Fruit fly (Drosophila melanogaster) whole organism, prepupa: ENCODE measurements around the gene CG43774.

Experiments
- Blimp-1 ChIP-seq: fragments of 200-800 bp; sonication (Bioruptor generic); optimal IDR thresholded peaks from 3 replicates; lab custom pipeline; 2017; ENCODE audit warnings: missing biosample characterization, missing genetic modification characterization, mild to moderate bottlenecking, moderate library complexity, missing genetic modification reagents
- CG11294 ChIP-seq: fragments of 200-800 bp; sonication (Bioruptor generic); IDR thresholded peaks from 2 replicates; pipeline ENCODE4 v1.3.6; 2022; ENCODE audit warnings: missing biosample characterization, missing genetic modification characterization
- CG11902 ChIP-seq: fragments of 200-800 bp; sonication (Bioruptor generic); optimal IDR thresholded peaks from 3 replicates; lab custom pipeline; 2016; ENCODE audit warnings: missing biosample characterization, missing genetic modification characterization
- CG15336 ChIP-seq: fragments of 200-800 bp; sonication (Bioruptor generic); IDR thresholded peaks from 2 replicates; pipeline ENCODE4 v1.3.6; 2022; ENCODE audit warnings: missing biosample characterization, missing genetic modification characterization
- CG1621 ChIP-seq: fragments of 200-800 bp; sonication (Bioruptor generic); optimal IDR thresholded peaks from 3 replicates; lab custom pipeline; 2018; ENCODE audit warnings: missing biosample characterization, mild to moderate bottlenecking, missing genetic modification characterization
- CG16779 ChIP-seq: fragments of 200-800 bp; sonication (Bioruptor generic); optimal IDR thresholded peaks from 3 replicates; lab custom pipeline; 2017; ENCODE audit warnings: missing biosample characterization, mild to moderate bottlenecking, missing genetic modification characterization
- CG3032 ChIP-seq: fragments of 200-800 bp; optimal IDR thresholded peaks from 2 replicates; lab custom pipeline; 2019; ENCODE audit warnings: missing biosample characterization, mild to moderate bottlenecking, missing genetic modification characterization, moderate library complexity
- CG34406 ChIP-seq: fragments of 200-800 bp; sonication (Bioruptor generic); optimal IDR thresholded peaks from 3 replicates; lab custom pipeline; 2016; ENCODE audit warnings: missing biosample characterization, missing genetic modification characterization
- CG3919 ChIP-seq: fragments of 200-800 bp; sonication (Bioruptor generic); optimal IDR thresholded peaks from 3 replicates; lab custom pipeline; 2016; ENCODE audit warnings: missing biosample characterization, missing genetic modification characterization
- CG4318 ChIP-seq: fragments of 200-800 bp; sonication (Bioruptor generic); optimal IDR thresholded peaks from 3 replicates; lab custom pipeline; 2017; ENCODE audit warnings: missing biosample characterization, mild to moderate bottlenecking, missing genetic modification characterization
- CG6163 ChIP-seq: fragments of 200-800 bp; sonication (Bioruptor generic); IDR thresholded peaks from 3 replicates; pipeline ENCODE4 v1.3.6; 2022; ENCODE audit warnings: missing biosample characterization, missing genetic modification characterization
- CG6854 ChIP-seq: fragments of 200-800 bp; sonication (Bioruptor generic); optimal IDR thresholded peaks from 2 replicates; lab custom pipeline; 2017; ENCODE audit warnings: missing biosample characterization, mild to moderate bottlenecking, missing genetic modification characterization
- CG7368 ChIP-seq: fragments of 200-800 bp; sonication (Bioruptor generic); optimal IDR thresholded peaks from 3 replicates; lab custom pipeline; 2016; ENCODE audit warnings: missing biosample characterization, missing genetic modification characterization
- CG8319 ChIP-seq: fragments of 200-800 bp; sonication (Bioruptor generic); optimal IDR thresholded peaks from 3 replicates; lab custom pipeline; 2016; ENCODE audit warnings: missing biosample characterization, missing genetic modification characterization
- Eip78C ChIP-seq: fragments of 200-800 bp; sonication (Bioruptor generic); peaks from one replicate; lab custom pipeline; 2016; ENCODE audit warnings: missing biosample characterization, missing genetic modification characterization
- Eip93F ChIP-seq: fragments of 200-800 bp; sonication (Bioruptor generic); optimal IDR thresholded peaks from 2 replicates; lab custom pipeline; 2016; ENCODE audit warnings: missing biosample characterization, mild to moderate bottlenecking, missing genetic modification characterization
- Ets96B ChIP-seq: fragments of 200-800 bp; optimal IDR thresholded peaks from 2 replicates; lab custom pipeline; 2019; ENCODE audit warnings: missing biosample characterization, mild to moderate bottlenecking, missing genetic modification characterization, moderate library complexity
- Lpt ChIP-seq: fragments of 200-800 bp; sonication (Bioruptor generic); optimal IDR thresholded peaks from 3 replicates; lab custom pipeline; 2016; ENCODE audit warnings: missing biosample characterization, missing genetic modification characterization
- Met ChIP-seq: fragments of 200-800 bp; sonication (Bioruptor generic); optimal IDR thresholded peaks from 3 replicates; lab custom pipeline; 2016; ENCODE audit warnings: missing biosample characterization, missing genetic modification characterization
- Sox102F ChIP-seq: fragments of 200-800 bp; sonication (Bioruptor generic); optimal IDR thresholded peaks from 2 replicates; lab custom pipeline; 2016; ENCODE audit warnings: missing biosample characterization, mild to moderate bottlenecking, missing genetic modification characterization
- Sox14 ChIP-seq: fragments of 200-800 bp; sonication (Bioruptor generic); optimal IDR thresholded peaks from 3 replicates; lab custom pipeline; 2016; ENCODE audit warnings: missing biosample characterization, missing genetic modification characterization
- achi ChIP-seq: fragments of 200-800 bp; sonication (Bioruptor generic); optimal IDR thresholded peaks from 3 replicates; lab custom pipeline; 2016; ENCODE audit warnings: missing biosample characterization, missing genetic modification characterization
- acj6 ChIP-seq: fragments of 200-800 bp; sonication (Bioruptor generic); optimal IDR thresholded peaks from 3 replicates; lab custom pipeline; 2016; ENCODE audit warnings: missing biosample characterization, missing genetic modification characterization
- dsx ChIP-seq: fragments of 200-800 bp; optimal IDR thresholded peaks from 3 replicates; lab custom pipeline; 2019; ENCODE audit warnings: missing biosample characterization, mild to moderate bottlenecking, missing genetic modification characterization, moderate library complexity; ENCODE audit not compliant: poor library complexity, severe bottlenecking
- eg ChIP-seq: fragments of 200-800 bp; sonication (Bioruptor generic); IDR thresholded peaks from 3 replicates; pipeline ENCODE4 v1.3.6; 2022; ENCODE audit warnings: missing biosample characterization, missing genetic modification characterization
- esn ChIP-seq: fragments of 200-800 bp; sonication (Bioruptor generic); optimal IDR thresholded peaks from 2 replicates; lab custom pipeline; 2016; ENCODE audit warnings: missing biosample characterization, mild to moderate bottlenecking, missing genetic modification characterization, moderate library complexity
- fd59A ChIP-seq: fragments of 200-800 bp; sonication (Bioruptor generic); optimal IDR thresholded peaks from 2 replicates; lab custom pipeline; 2017; ENCODE audit warnings: missing biosample characterization, mild to moderate bottlenecking, missing genetic modification characterization, missing genetic modification reagents
- fkh ChIP-seq: fragments of 200-800 bp; sonication (Bioruptor generic); optimal IDR thresholded peaks from 3 replicates; lab custom pipeline; 2017; ENCODE audit warnings: missing biosample characterization, mild to moderate bottlenecking, missing genetic modification characterization, moderate library complexity
- lz ChIP-seq: fragments of 200-800 bp; sonication (Bioruptor generic); optimal IDR thresholded peaks from 3 replicates; lab custom pipeline; 2016; ENCODE audit warnings: missing biosample characterization, missing genetic modification characterization
- net ChIP-seq: fragments of 200-800 bp; sonication (Bioruptor generic); optimal IDR thresholded peaks from 3 replicates; lab custom pipeline; 2016; ENCODE audit warnings: missing biosample characterization, missing genetic modification characterization
- pdm3 ChIP-seq: fragments of 200-800 bp; sonication (Bioruptor generic); optimal IDR thresholded peaks from 3 replicates; lab custom pipeline; 2016; ENCODE audit warnings: missing biosample characterization, missing genetic modification characterization
- ss ChIP-seq, 2 experiments: fragments of 200-800 bp; sonication (Bioruptor generic); optimal IDR thresholded peaks; 2 replicates in 1 of 2; 3 replicates in 1 of 2; lab custom pipeline; 2017 to 2018; ENCODE audit warnings: mild to moderate bottlenecking in 2 of 2, missing biosample characterization in 2 of 2, missing genetic modification characterization in 2 of 2, moderate library complexity in 1 of 2
- svp ChIP-seq: fragments of 200-800 bp; sonication (Bioruptor generic); peaks from one replicate; lab custom pipeline; 2016; ENCODE audit warnings: missing biosample characterization, missing genetic modification characterization

The CG43774 gene

dm6 chr2L:4008353-4008752 is at the start of gene CG43774:
Gene CG43774, plus strand, starts transcription at chr2L:4008653.
- TF ChIP-seq Lpt (GFP tag; lab: Kevin White, UChicago) (no peak), fkh (GFP tag; lab: Kevin White, UChicago) (no peak), CG6854 (no peak), CG7368 (no peak), Sox14 (GFP tag; lab: Kevin White, UChicago) (no peak), CG16779 (tag; lab: Kevin White, UChicago) (no peak), CG6163 (no peak), CG4318 (GFP tag; lab: Kevin White, UChicago) (no peak), CG11902 (GFP tag; lab: Kevin White, UChicago) (no peak), CG11294 (no peak), Eip93F (GFP tag; lab: Kevin White, UChicago) (no peak)

- TF ChIP-seq CG1621 (tag; lab: Kevin White, UChicago), result no peak
- TF ChIP-seq Ets96B (tag; lab: Kevin White, UChicago), result no peak
- no peak for TF ChIP-seq Lpt (GFP tag; lab: Kevin White, UChicago)
- no peak for TF ChIP-seq Met (GFP tag; lab: Kevin White, UChicago)
- TF ChIP-seq, all 60 proteins: peak for 0
Measured at dm6 chr2L:3968325-3968724, 40.1 kb upstream of the CG43774 start.

- TF ChIP-seq Sox102F (no peak), CG3032 (tag; lab: Kevin White, UChicago) (no peak), Met (GFP tag; lab: Kevin White, UChicago) (no peak), achi (GFP tag; lab: Kevin White, UChicago) (no peak), Eip78C (GFP tag; lab: Kevin White, UChicago) (no peak), CG34406 (GFP tag; lab: Kevin White, UChicago) (no peak), lz (GFP tag; lab: Kevin White, UChicago) (no peak), acj6 (GFP tag; lab: Kevin White, UChicago) (no peak)
Measured at dm6 chr2L:3991638-3992037, 16.8 kb upstream of the CG43774 start, which contains the start of gene fred. Gene fred, minus strand, starts transcription at chr2L:3991713.

dm6 chr2L:3999718-4000117 is 8.7 kb upstream of the CG43774 start, which contains the start of gene CG43797:
Gene CG43797, plus strand, starts transcription at chr2L:4000018.
- TF ChIP-seq svp, result no peak
- no peak for TF ChIP-seq CG3032 (tag; lab: Kevin White, UChicago)
- TF ChIP-seq pdm3, result no peak
- TF ChIP-seq CG8319, result no peak
- no peak for TF ChIP-seq fkh (GFP tag; lab: Kevin White, UChicago)
- TF ChIP-seq ss (GFP tag; optimal IDR thresholded peaks at IDR 0.05; lab: Kevin White, UChicago), result no peak
- TF ChIP-seq CG4318 (GFP tag; lab: Kevin White, UChicago), result no peak
- TF ChIP-seq Blimp-1 (GFP tag; lab: Kevin White, UChicago), result no peak
- no peak for TF ChIP-seq CG15336 (GFP tag; lab: Robert Waterston, UW)
- no peak for TF ChIP-seq acj6 (GFP tag; lab: Kevin White, UChicago)

dm6 chr2L:4003780-4004179 is 4.7 kb upstream of the CG43774 start, which contains the start of gene CG34176:
Gene CG34176, plus strand, starts transcription at chr2L:4004080.
- TF ChIP-seq lz (GFP tag; lab: Kevin White, UChicago) (no peak), net (GFP tag; lab: Kevin White, UChicago) (no peak), dsx (GFP tag; lab: Kevin White, UChicago) (no peak), CG3919 (GFP tag; lab: Kevin White, UChicago) (no peak), CG6854 (no peak), svp (no peak), esn (GFP tag; lab: Kevin White, UChicago) (no peak), eg (no peak), CG4318 (GFP tag; lab: Kevin White, UChicago) (no peak), Blimp-1 (GFP tag; lab: Kevin White, UChicago) (no peak), Eip93F (GFP tag; lab: Kevin White, UChicago) (no peak), CG7368 (no peak), Sox102F (no peak), fd59A (GFP tag; lab: Kevin White, UChicago) (no peak)
